Fruit fly (Drosophila melanogaster) whole organism: ENCODE measurements around the gene CG2991.

ENCODE experiments used
- CG8478 ChIP-seq: fragments of >200 bp; optimal IDR thresholded peaks from 2 replicates; lab custom pipeline; 2018; ENCODE audit warnings: inconsistent platforms
- Dll ChIP-seq: fragments of >200 bp; optimal IDR thresholded peaks from 2 replicates; lab custom pipeline; 2017
- EcR ChIP-seq, 2 experiments: fragments of >200 bp; optimal IDR thresholded peaks; 2 replicates each; lab custom pipeline; 2017; ENCODE audit warnings: missing biosample characterization in 2 of 2, missing genetic modification characterization in 2 of 2, missing genetic modification reagents in 2 of 2
- pan ChIP-seq: fragments of >200 bp; optimal IDR thresholded peaks from 2 replicates; lab custom pipeline; 2017
- psq ChIP-seq: fragments of >200 bp; optimal IDR thresholded peaks from 2 replicates; lab custom pipeline; 2017
- usp ChIP-seq: fragments of >200 bp; optimal IDR thresholded peaks from 2 replicates; lab custom pipeline; 2017; ENCODE audit warnings: missing biosample characterization, missing genetic modification characterization, mixed read lengths

Gene CG2991

DNA sequence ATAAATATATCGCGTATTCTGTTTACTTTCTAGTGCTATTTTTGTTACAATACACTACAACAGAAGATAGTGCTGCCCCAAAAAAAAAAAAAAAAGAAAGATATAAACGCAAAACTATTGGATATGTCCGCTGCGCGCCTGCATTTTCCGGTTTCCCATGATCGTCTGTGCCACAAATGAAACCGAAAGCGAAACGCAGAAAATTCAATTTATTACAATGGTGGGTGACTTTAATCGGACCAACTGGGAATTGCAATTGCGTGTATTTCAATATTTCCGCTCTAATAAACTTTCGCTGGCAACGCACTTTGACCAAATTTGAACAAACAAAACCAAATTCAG lies 5.6 kb downstream of the CG2991 start:
- TF ChIP-seq EcR (GFP tag; optimal IDR thresholded peaks at IDR 0.05; lab: Kevin White, UChicago) (no peak), usp (no peak), CG8478 (lab: Kevin White, UChicago) (no peak), Dll (lab: Kevin White, UChicago) (no peak), psq (lab: Kevin White, UChicago) (no peak), pan (no peak)

DNA sequence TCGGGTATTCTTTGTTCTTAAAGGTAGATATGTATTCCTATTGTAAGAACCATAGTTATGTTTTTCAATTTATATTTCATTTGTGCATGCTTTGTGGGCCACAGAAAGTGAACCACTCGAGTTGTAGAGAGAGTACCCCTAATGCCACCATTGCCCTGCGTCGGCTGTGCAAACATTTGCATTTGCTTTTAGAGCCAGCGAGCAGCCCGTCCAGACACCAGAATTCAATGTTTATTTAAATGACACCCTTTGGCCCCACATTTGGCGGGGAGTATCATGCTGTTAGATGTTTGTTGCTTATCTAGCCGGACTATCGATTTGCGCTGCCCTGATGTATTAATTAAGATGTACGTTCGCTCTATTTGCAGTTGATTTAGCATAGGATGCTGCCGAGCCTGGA lies 7.6 kb downstream of the CG2991 start:
- TF ChIP-seq Dll (lab: Kevin White, UChicago): no peak
- TF ChIP-seq psq (lab: Kevin White, UChicago): no peak
- no peak for TF ChIP-seq EcR (GFP tag; optimal IDR thresholded peaks at IDR 0.05; lab: Kevin White, UChicago)
- TF ChIP-seq usp: no peak
- TF ChIP-seq pan: no peak
- TF ChIP-seq CG8478 (lab: Kevin White, UChicago): no peak

DNA sequence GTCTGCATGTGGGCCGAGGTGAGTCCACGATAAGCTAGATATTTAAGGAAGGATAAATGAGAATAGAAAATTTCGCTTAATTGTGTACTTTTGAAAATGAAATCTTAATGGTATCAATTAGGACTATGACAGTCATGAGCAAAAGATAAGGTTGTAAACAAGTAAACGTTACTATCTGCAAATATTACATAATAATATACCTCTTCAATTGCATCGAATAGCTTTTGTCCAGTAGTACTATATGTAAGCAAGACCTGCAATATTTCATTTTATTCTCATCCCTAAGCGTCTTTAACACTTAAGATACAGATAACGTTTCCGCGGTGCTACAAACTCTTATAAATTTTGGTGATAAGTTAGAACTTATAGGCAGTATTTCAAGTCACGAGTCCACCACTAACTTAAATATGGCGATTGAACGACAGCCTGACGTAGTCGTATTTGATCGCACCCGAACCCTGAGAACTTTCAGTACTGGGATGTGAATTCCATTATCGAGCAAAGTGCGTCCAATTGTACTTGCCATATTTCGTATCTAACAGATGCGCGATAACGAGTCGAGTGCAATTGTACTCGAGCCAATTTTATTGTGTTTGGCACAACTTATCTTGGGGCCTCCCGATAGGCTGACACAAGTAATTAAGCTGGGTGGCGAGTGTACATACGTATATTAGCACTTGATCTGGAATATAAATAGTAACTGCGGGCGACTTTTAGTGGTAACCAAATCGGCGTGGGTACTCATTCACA lies 8.8 kb downstream of the CG2991 start:
- TF ChIP-seq Dll (lab: Kevin White, UChicago) (no peak), EcR (GFP tag; optimal IDR thresholded peaks at IDR 0.05; lab: Kevin White, UChicago) (no peak), psq (lab: Kevin White, UChicago) (no peak), CG8478 (lab: Kevin White, UChicago) (no peak), usp (no peak), pan (no peak)

DNA sequence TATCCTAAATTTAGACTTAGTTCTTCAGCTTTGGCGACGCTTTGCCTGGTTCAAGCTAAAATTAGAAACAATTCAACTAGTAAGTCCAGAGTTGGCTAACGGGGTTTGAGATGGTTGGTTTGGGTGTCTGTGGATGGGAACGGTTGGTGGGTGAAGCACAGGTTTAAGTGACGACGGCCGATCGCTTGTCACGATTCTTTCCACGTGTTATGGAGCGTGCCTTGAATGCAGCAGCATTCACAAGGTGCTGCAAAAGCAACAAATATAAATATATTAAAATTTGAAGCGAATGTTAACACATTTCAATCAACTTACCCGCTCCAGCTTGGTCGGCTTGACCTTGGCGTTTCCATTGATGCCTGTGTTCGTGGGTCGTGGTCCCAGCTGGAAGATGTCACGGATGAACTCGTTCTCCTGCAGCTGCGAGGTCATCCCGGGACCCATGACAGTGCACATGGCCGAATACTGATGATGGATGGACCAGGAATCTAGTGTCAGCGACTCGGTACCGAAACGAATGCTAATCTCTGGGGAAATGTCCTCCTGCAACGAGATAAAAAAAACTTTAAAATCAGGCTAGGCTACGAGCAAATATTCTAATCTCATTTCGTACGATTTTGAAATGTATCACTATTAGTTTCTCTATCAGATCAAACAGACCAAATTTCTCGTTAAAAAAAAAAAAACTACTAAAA lies 12.2 kb downstream of the CG2991 start, which contains the start of gene CG8813:
Gene CG8813 (plus strand): TSS at position 645 of the 695 bp plus-strand sequence.
- TF ChIP-seq Dll (lab: Kevin White, UChicago): no peak
- TF ChIP-seq EcR (GFP tag; optimal IDR thresholded peaks at IDR 0.05; lab: Kevin White, UChicago): no peak
- no peak for TF ChIP-seq pan
- TF ChIP-seq usp: no peak
- TF ChIP-seq CG8478 (lab: Kevin White, UChicago): no peak
- no peak for TF ChIP-seq psq (lab: Kevin White, UChicago)

DNA sequence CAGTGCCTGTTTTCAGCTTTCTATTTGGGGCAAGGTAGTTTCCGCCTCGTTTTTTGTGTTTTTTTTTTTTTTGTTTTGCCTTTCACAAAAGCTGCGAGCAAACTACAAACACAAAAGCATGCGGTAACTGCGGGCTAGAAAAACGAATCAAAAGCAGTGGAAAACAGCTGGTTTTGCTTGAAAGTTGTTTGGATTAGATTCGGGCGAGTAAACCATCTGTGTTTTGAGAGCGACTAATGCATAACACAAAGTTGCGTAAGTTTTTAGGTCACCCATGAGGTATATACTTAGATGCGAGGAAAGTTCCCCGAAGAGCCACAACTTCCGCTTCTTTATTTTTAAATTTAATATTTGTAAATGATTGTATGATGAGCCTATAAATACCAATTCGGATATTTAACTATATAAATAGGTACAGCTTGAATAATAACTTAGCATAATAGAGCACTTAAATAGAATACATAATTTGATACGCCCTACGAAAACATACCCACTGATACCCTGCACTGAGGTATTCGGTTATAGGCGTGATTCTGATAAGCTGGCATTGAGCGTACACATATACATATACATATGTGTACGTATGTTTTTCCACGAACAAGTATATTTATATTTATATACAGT lies 15.5 kb downstream of the CG2991 start:
- no peak for TF ChIP-seq Dll (lab: Kevin White, UChicago)
- no peak for TF ChIP-seq psq (lab: Kevin White, UChicago)
- TF ChIP-seq pan: no peak
- TF ChIP-seq usp: no peak
- no peak for TF ChIP-seq CG8478 (lab: Kevin White, UChicago)
- no peak for TF ChIP-seq EcR (GFP tag; optimal IDR thresholded peaks at IDR 0.05; lab: Kevin White, UChicago)

DNA sequence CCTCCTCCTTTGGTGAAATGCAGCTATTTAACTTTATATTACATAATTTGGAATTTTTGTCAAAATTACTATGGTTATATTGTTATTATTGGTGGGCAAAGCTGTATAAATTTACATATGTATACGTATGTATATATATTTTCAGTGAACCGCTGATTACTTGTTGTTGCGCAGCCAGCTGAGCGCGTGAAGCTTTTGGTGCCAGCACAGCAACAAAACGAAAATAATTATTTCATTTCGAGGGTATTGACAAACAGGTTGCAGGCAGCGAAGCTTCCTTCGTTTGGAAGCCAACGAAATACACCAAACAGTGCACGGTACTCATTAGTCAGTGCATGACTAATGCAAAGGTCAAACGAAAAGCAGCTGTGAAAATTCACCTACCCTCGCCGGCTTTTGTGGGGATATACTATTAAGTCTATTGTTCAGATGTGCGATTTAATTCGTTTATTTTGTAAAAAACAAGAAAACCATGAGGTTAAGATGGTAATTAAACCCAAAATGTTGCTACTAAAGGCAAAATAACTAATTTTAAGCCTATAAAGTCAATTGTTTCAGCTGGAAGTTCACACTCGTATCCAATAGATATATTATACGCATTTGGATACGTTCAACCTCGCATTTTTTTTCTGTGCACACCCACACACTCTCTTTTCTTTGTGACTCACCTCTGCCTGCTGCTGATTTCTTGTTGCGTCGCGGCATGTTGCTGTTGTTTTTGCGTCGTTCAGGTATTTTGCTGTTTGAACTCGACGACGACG lies 16.2 kb downstream of the CG2991 start:
- TF ChIP-seq CG8478 (lab: Kevin White, UChicago) (no peak), Dll (lab: Kevin White, UChicago) (no peak), psq (lab: Kevin White, UChicago) (no peak), EcR (GFP tag; optimal IDR thresholded peaks at IDR 0.05; lab: Kevin White, UChicago) (no peak), pan (no peak), usp (no peak)

DNA sequence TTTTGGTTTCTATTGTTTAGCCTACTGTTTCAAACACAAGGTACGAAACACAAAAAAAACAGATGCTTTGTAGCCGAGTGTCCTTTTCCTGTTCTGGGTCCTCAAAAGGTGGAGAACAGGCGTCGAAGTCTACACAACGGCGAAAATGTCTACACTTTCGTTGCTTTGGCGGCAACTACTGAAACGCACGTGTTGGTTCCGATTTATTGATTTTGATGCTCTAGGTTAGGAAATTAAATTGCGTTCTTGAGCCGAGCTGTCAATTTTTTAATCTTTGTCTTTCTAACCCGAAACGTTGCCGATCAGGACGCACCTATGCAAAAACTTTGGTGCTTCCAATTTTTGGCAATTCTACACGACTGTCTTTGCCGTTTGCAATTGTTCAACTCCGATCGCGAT lies 16.8 kb downstream of the CG2991 start:
- no peak for TF ChIP-seq pan
- no peak for TF ChIP-seq psq (lab: Kevin White, UChicago)
- no peak for TF ChIP-seq usp
- TF ChIP-seq Dll (lab: Kevin White, UChicago): no peak
- TF ChIP-seq CG8478 (lab: Kevin White, UChicago): no peak
- no peak for TF ChIP-seq EcR (GFP tag; optimal IDR thresholded peaks at IDR 0.05; lab: Kevin White, UChicago)

DNA sequence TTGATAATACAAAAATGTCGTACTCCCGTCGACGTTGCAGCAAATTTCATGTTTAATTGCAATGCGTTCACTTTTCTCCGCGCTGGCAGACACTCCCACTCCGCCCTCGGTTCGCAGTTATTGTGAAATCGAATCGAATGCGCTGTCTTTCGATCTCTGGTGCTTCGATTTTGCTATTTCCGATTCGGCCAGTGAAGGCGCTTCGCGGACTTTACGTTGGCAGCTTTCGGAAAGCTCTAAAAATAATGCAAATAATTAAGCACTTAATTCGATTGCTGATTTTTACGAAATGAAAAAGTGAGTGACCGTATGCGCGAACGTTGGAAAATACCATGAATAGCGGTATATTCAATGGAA lies 17.2 kb downstream of the CG2991 start, which contains the start of gene Ifrd1:
Gene Ifrd1 (minus strand): TSS at position 305 of the 357 bp plus-strand sequence.
- TF ChIP-seq usp (no peak), Dll (lab: Kevin White, UChicago) (no peak), psq (lab: Kevin White, UChicago) (no peak), CG8478 (lab: Kevin White, UChicago) (no peak), pan (no peak)

DNA sequence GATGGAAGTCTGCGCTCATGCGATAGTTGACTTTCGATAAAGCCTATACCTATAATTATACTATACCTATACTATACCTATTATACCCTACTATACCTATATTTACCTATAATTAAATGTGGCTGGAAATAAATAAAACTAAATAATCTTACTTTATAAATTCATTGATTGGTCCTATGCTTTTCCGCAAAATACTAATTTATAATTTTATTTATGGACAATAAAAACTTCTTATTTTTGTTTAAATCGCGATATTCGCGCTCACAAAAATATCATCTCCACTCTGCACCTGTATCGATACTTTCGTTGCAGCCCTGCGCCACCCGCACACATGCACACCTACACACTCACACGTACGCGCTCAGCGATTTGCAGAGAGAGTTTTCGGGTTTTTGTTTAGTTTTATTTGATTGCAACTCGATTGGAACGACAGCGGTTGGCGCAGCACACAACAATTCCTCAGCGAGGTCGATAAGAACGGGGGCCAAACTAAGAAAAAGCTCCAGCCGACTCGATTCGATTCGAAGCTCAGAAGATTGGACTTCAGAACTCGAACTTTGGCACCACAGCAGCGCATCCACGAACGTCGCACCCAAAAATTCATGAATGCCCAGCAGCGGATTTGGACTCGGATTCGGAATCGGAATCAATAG lies 17.7 kb downstream of the CG2991 start, which contains the start of gene CG8814:
Gene CG8814 (plus strand): TSS at position 349 of the 653 bp plus-strand sequence.
- TF ChIP-seq Dll (lab: Kevin White, UChicago): no peak
- no peak for TF ChIP-seq EcR (GFP tag; optimal IDR thresholded peaks at IDR 0.05; lab: Kevin White, UChicago)
- TF ChIP-seq psq (lab: Kevin White, UChicago): no peak
- TF ChIP-seq usp: no peak
- no peak for TF ChIP-seq pan
- no peak for TF ChIP-seq CG8478 (lab: Kevin White, UChicago)

DNA sequence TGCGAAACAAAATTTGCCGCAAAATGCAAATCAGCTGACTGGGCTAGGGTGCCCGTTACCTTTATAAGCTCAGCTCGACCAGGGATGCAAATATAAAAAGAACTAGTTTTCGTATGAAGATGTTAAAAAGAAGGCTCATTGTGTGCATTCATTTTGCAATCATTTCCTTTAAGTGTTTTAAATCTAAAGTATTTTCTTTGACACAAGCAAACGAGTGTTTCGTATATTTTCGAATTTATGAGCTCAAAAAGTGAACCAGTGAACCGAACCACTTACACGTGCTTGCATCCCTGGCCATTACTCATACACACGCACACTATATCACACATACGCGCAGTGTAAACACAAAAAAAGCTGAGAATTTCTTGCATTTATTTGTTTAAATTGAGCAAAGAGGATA lies 21.2 kb downstream of the CG2991 start, which contains the start of the genes Prx6a and Sbat:
Gene Prx6a (minus strand): TSS at position 45 of the 400 bp plus-strand sequence.
Gene Sbat (plus strand): TSS at position 157 of the 400 bp plus-strand sequence.
- TF ChIP-seq psq (lab: Kevin White, UChicago) (no peak), usp (no peak), CG8478 (lab: Kevin White, UChicago) (no peak), EcR (GFP tag; optimal IDR thresholded peaks at IDR 0.05; lab: Kevin White, UChicago) (no peak), pan (no peak), Dll (lab: Kevin White, UChicago) (no peak)
